Worm (Caenorhabditis elegans) whole organism, early embryonic: Measurements from ENCODE around the gene vglu-3.

Source experiments
- B0310.2 ChIP-seq: sonication (generic microtip); optimal IDR thresholded peaks from 2 replicates; lab custom pipeline; 2016; ENCODE audit warnings: mild to moderate bottlenecking, missing genetic modification characterization, missing compliant biosample characterization
- F13C5.2 ChIP-seq: sonication (generic microtip); optimal IDR thresholded peaks from 2 replicates; lab custom pipeline; 2017; ENCODE audit warnings: mild to moderate bottlenecking, missing genetic modification characterization, inconsistent platforms, missing compliant biosample characterization
- aly-1 ChIP-seq: sonication (generic microtip); optimal IDR thresholded peaks from 2 replicates; lab custom pipeline; 2016; ENCODE audit warnings: missing genetic modification characterization, missing compliant biosample characterization
- ama-1 ChIP-seq: fragments of 150-350 bp; optimal IDR thresholded peaks from 2 replicates; lab custom pipeline; 2014
- ceh-13 ChIP-seq: fragments of 200-800 bp; sonication (Bioruptor generic); optimal IDR thresholded peaks from 2 replicates; lab custom pipeline; 2018; ENCODE audit warnings: mild to moderate bottlenecking, missing genetic modification characterization, missing compliant biosample characterization
- ceh-36 ChIP-seq: sonication (generic microtip); optimal IDR thresholded peaks from 2 replicates; lab custom pipeline; 2016; ENCODE audit warnings: missing genetic modification characterization, inconsistent platforms, missing compliant biosample characterization
- ets-7 ChIP-seq: sonication (generic microtip); optimal IDR thresholded peaks from 2 replicates; lab custom pipeline; 2016; ENCODE audit warnings: missing genotype, missing genetic modification characterization, missing compliant biosample characterization
- flt-1 ChIP-seq: fragments of 200-800 bp; sonication (Bioruptor generic); IDR thresholded peaks from 2 replicates; pipeline ENCODE4 v1.3.6; 2022; ENCODE audit warnings: missing genetic modification characterization, missing compliant biosample characterization
- hmbx-1 ChIP-seq: sonication (generic microtip); optimal IDR thresholded peaks from 2 replicates; lab custom pipeline; 2016; ENCODE audit warnings: mild to moderate bottlenecking, missing genetic modification characterization, missing compliant biosample characterization
- hmg-4 ChIP-seq: fragments of 200-800 bp; sonication (Bioruptor generic); optimal IDR thresholded peaks from 2 replicates; lab custom pipeline; 2018; ENCODE audit warnings: mild to moderate bottlenecking, missing genetic modification characterization, missing compliant biosample characterization
- hnd-1 ChIP-seq: sonication (generic microtip); optimal IDR thresholded peaks from 2 replicates; lab custom pipeline; 2016; ENCODE audit warnings: missing genetic modification characterization, missing compliant biosample characterization
- pes-1 ChIP-seq: fragments of 200-800 bp; sonication (Bioruptor generic); IDR thresholded peaks from 2 replicates; pipeline ENCODE4 v1.3.6; 2022; ENCODE audit warnings: missing genetic modification reagents, missing genetic modification characterization, missing compliant biosample characterization
- scrt-1 ChIP-seq: fragments of 200-800 bp; sonication (Bioruptor generic); IDR thresholded peaks from 2 replicates; pipeline ENCODE4 v1.3.6; 2022; ENCODE audit warnings: missing genetic modification characterization, missing compliant biosample characterization
- sea-1 ChIP-seq: fragments of 200-800 bp; sonication (Bioruptor generic); conservative IDR thresholded peaks from 2 replicates; pipeline ENCODE4 v1.3.6; 2022; ENCODE audit warnings: missing genetic modification characterization, missing compliant biosample characterization
- tbx-11 ChIP-seq: fragments of 200-800 bp; sonication (Bioruptor generic); IDR thresholded peaks from 2 replicates; pipeline ENCODE4 v1.3.6; 2022; ENCODE audit warnings: missing genetic modification characterization, missing compliant biosample characterization
- tbx-37 ChIP-seq: fragments of 200-800 bp; sonication (Bioruptor generic); conservative IDR thresholded peaks from 2 replicates; pipeline ENCODE4 v1.3.6; 2022; ENCODE audit warnings: missing genetic modification reagents, missing genetic modification characterization, missing compliant biosample characterization
- tra-4 ChIP-seq: sonication (generic microtip); optimal IDR thresholded peaks from 2 replicates; lab custom pipeline; 2017; ENCODE audit warnings: missing genetic modification characterization, missing compliant biosample characterization

Gene vglu-3

DNA sequence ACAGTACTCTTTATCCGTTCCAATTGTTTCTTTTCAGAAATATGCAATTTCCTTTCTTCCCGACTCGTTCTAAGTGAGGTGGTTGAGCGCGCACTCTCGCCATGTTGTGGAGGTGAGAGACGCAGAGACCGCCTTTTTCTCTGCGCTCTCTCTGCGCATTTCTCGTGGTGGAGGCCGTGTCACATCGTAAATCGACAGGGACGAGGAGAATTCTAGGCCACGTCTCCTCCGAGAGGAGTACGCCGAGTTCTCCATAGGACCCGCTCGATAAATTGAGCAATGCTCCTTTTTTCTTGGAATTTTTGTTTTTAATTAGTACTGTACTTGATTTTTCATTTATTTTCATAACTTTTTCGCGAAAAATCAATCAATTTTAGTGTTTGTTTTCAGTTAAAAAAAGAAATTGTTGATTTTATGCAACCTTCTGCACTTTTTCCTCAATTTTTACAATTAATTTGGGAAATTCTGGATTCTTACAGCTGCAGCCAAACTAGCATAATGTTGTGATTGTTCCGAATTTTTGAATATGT lies 29.3 kb upstream of the vglu-3 start, which contains the start of gene cnk-1:
cnk-1 (plus strand) TSS at position 480 of the 530 bp plus-strand sequence.
- TF ChIP-seq sea-1 (GFP tag; lab: Robert Waterston, UW) (0 out of 2 replicates have a peak, but pooled peaks have one; percentile 54), ceh-13 (GFP tag; lab: Kevin White, UChicago) (no peak), scrt-1 (peak; percentile 63; the same call in 1 of the 2 replicates), ama-1 (lab: Kevin White, UChicago) (no peak), ets-7 (no peak), hmg-4 (peak; percentile 3), F13C5.2 (tag; lab: Kevin White, UChicago) (peak; percentile 49), tbx-11 (GFP tag; lab: Robert Waterston, UW) (0 out of 2 replicates have a peak, but pooled peaks have one; percentile 34), B0310.2 (tag; lab: Kevin White, UChicago) (no peak), pes-1 (GFP tag; lab: Robert Waterston, UW) (peak; percentile 82), aly-1 (tag; lab: Kevin White, UChicago) (no peak), tbx-37 (peak; percentile 77), flt-1 (peak; percentile 55; the same call in 1 of the 2 replicates), tra-4 (no peak), hmbx-1 (no peak)

DNA sequence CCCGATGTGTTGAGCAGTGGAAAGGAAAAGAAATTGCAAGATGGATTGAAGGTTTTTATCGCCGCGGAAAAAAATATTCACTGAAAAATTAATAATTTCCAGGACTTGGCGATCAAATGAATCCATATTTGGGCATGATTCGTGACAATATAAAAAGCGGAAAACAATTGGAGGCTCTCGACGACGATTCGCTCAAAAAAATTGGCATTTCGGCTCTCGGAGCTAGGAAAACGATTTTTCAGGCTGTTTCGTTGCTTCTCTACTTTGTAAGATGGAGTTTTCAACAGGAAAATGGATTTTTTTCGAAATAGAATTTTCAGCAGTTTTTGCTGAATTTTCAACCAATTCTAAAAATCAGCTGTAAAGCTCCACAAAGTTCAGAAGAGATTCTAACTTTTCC lies 28.4 kb upstream of the vglu-3 start:
- TF ChIP-seq hmbx-1 (no peak), F13C5.2 (tag; lab: Kevin White, UChicago) (no peak), tra-4 (no peak), ets-7 (no peak), ama-1 (lab: Kevin White, UChicago) (no peak), tbx-11 (GFP tag; lab: Robert Waterston, UW) (no peak)

DNA sequence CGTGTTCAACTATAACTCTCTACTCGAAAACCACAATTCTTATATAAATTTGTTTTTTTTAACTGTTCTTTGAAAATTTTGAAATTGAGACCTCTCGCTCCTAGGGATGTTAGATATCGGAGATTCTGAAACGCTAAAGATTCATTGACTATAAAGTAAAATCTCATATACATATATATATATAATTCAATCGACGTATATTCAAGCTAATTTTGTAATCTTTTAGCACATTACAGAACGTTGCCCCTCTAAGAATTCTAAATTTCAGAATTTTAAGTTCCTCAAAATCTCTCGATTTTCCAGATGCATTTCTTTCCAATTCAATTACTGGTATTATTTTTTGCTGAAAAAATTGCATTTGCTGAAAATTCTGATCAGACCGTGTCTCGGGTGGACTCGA lies 21.4 kb upstream of the vglu-3 start, which contains the start of gene pad-2:
pad-2 (plus strand) TSS at position 301 of the 400 bp plus-strand sequence.
- no peak for TF ChIP-seq scrt-1
- TF ChIP-seq sea-1 (GFP tag; lab: Robert Waterston, UW) = no peak
- no peak for TF ChIP-seq ceh-13 (GFP tag; lab: Kevin White, UChicago)
- no peak for TF ChIP-seq flt-1
- no peak for TF ChIP-seq tra-4
- no peak for TF ChIP-seq pes-1 (GFP tag; lab: Robert Waterston, UW)
- TF ChIP-seq ceh-36 (tag; lab: Kevin White, UChicago) = no peak

- TF ChIP-seq hmbx-1 (no peak), scrt-1 (no peak), hmg-4 (no peak), ets-7 (no peak), ceh-36 (tag; lab: Kevin White, UChicago) (no peak), hnd-1 (tag; lab: Kevin White, UChicago) (no peak), F13C5.2 (tag; lab: Kevin White, UChicago) (no peak), flt-1 (no peak), sea-1 (GFP tag; lab: Robert Waterston, UW) (no peak), aly-1 (tag; lab: Kevin White, UChicago) (no peak), pes-1 (GFP tag; lab: Robert Waterston, UW) (no peak), ama-1 (lab: Kevin White, UChicago) (no peak), tbx-11 (GFP tag; lab: Robert Waterston, UW) (no peak), B0310.2 (tag; lab: Kevin White, UChicago) (no peak), ceh-13 (GFP tag; lab: Kevin White, UChicago) (no peak), tbx-37 (no peak), tra-4 (no peak)
These were observed 16.0 kb upstream of the vglu-3 start for ce11 chrIII:10284214-10284613.

DNA sequence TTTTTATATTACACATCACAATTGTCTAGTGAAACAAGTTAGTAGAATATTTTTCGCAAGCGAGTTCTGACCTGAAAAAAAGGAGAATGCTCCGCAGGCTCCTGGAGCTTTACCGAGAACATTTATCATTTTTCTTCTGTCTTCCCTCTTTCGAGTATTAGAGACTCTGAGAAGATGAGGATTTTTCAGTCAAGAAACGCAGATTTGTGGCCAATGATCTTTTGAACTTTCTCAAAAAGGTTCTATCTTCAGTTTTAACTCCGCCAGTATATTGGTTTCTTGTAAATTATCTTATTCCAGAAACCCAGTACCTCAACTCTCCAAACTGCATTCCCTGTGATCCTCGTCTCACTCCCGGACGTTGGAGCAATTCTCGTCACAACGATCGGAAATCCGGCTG lies 14.6 kb upstream of the vglu-3 start, which contains the start of gene K10G9.2:
K10G9.2 (plus strand) TSS at position 301 of the 400 bp plus-strand sequence.
- no peak for TF ChIP-seq ama-1 (lab: Kevin White, UChicago)
- TF ChIP-seq F13C5.2 (tag; lab: Kevin White, UChicago) = no peak
- no peak for TF ChIP-seq ceh-36 (tag; lab: Kevin White, UChicago)
- no peak for TF ChIP-seq hmbx-1
- TF ChIP-seq flt-1 = no peak

- TF ChIP-seq ama-1 (lab: Kevin White, UChicago) (no peak), tbx-37 (no peak), sea-1 (GFP tag; lab: Robert Waterston, UW) (no peak), F13C5.2 (tag; lab: Kevin White, UChicago) (no peak), pes-1 (GFP tag; lab: Robert Waterston, UW) (no peak), tra-4 (no peak)
These were observed 10.4 kb upstream of the vglu-3 start for ce11 chrIII:10289790-10290189.

DNA sequence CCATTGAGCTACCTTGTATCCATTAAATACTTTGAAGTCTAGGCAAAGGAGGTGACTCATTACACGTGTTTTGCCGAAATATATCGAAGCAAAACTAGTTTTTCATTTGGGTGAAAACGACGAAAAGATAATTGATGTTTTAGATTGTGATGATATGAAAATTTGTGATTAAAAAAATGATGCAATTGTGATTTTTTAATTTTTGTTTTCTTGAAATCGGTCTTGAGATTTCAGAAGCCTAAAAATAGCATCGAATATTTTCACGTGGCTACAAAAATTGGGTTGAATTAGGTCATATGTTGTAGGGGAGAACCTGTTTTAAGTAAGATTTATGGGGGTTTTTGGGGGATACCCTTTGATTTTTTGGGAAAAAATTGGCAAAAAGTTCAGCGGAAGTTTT lies 9.6 kb upstream of the vglu-3 start:
- no peak for TF ChIP-seq tra-4
- no peak for TF ChIP-seq tbx-37
- no peak for TF ChIP-seq scrt-1
- TF ChIP-seq F13C5.2 (tag; lab: Kevin White, UChicago) = no peak
- no peak for TF ChIP-seq pes-1 (GFP tag; lab: Robert Waterston, UW)
- no peak for TF ChIP-seq ceh-13 (GFP tag; lab: Kevin White, UChicago)
- TF ChIP-seq ceh-36 (tag; lab: Kevin White, UChicago) = no peak
- no peak for TF ChIP-seq hmg-4
- TF ChIP-seq tbx-11 (GFP tag; lab: Robert Waterston, UW) = no peak
- no peak for TF ChIP-seq sea-1 (GFP tag; lab: Robert Waterston, UW)
- TF ChIP-seq flt-1 = no peak
- TF ChIP-seq ama-1 (lab: Kevin White, UChicago) = no peak
- TF ChIP-seq ets-7 = no peak
- no peak for TF ChIP-seq B0310.2 (tag; lab: Kevin White, UChicago)
- TF ChIP-seq aly-1 (tag; lab: Kevin White, UChicago) = no peak
- TF ChIP-seq hnd-1 (tag; lab: Kevin White, UChicago) = no peak

ce11 chrIII:10293362-10293761 lies 6.8 kb upstream of the vglu-3 start:
- TF ChIP-seq B0310.2 (tag; lab: Kevin White, UChicago) = no peak
- no peak for TF ChIP-seq F13C5.2 (tag; lab: Kevin White, UChicago)
- TF ChIP-seq hnd-1 (tag; lab: Kevin White, UChicago) = no peak
- no peak for TF ChIP-seq ama-1 (lab: Kevin White, UChicago)
- TF ChIP-seq flt-1 = no peak
- no peak for TF ChIP-seq ceh-13 (GFP tag; lab: Kevin White, UChicago)
- TF ChIP-seq ets-7 = no peak
- no peak for TF ChIP-seq scrt-1
- no peak for TF ChIP-seq tbx-37
- no peak for TF ChIP-seq aly-1 (tag; lab: Kevin White, UChicago)
- no peak for TF ChIP-seq tbx-11 (GFP tag; lab: Robert Waterston, UW)
- TF ChIP-seq pes-1 (GFP tag; lab: Robert Waterston, UW) = no peak
- TF ChIP-seq hmbx-1 = no peak
- no peak for TF ChIP-seq tra-4
- no peak for TF ChIP-seq hmg-4
- no peak for TF ChIP-seq ceh-36 (tag; lab: Kevin White, UChicago)
- no peak for TF ChIP-seq sea-1 (GFP tag; lab: Robert Waterston, UW)
